Worm (Caenorhabditis elegans): ENCODE results near the gene bcat-1.

bcat-1 gene

DNA sequence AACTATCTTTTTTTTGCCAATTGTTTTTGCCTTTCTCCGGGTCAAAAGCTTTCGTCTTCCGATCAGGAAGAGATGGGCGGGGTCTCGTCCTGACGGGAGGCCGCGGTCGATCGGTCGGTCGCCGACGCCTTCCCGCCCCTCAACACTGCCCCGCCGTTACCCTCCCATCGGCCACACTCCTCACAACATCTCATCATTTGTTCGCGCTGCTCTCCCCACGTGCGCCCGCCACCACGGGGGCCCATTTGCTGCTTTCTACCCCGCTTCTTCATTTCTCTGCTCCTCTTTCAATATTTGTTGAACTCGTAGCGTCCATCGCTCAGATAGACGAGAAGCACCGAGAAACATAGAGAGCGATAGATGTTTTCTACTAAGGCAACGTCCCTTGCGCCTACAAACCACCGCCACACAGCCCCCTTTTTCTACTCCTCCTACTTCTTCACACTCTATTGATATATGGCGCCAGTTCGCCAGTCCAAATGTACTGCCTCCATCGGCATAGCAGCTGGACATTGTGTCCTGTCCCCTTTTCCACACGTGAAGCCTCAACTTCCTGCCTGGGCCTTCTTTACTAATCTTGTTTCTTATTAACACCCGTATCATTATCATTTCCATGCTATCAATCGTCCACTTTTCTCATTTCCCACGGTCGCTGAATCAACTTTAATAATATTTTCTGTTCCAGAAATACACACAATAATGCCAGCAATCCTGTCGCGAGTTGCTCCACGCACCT is at the start of gene bcat-1:
Gene bcat-1, plus strand, starts transcription at position 686 of the 736 bp plus-strand sequence.
- no peak for TF ChIP-seq sea-1 (GFP tag; conservative IDR thresholded peaks at IDR 0.05)
- no peak for TF ChIP-seq ceh-13 (GFP tag; optimal IDR thresholded peaks at IDR 0.05)
- TF ChIP-seq aly-1 (tag; optimal IDR thresholded peaks at IDR 0.05): peak; percentile 13
- TF ChIP-seq ceh-36 (tag; optimal IDR thresholded peaks at IDR 0.05): no peak
- TF ChIP-seq scrt-1 (GFP tag; IDR thresholded peaks at IDR 0.05): no peak
- no peak for TF ChIP-seq tbx-37 (GFP tag; conservative IDR thresholded peaks at IDR 0.05)

DNA sequence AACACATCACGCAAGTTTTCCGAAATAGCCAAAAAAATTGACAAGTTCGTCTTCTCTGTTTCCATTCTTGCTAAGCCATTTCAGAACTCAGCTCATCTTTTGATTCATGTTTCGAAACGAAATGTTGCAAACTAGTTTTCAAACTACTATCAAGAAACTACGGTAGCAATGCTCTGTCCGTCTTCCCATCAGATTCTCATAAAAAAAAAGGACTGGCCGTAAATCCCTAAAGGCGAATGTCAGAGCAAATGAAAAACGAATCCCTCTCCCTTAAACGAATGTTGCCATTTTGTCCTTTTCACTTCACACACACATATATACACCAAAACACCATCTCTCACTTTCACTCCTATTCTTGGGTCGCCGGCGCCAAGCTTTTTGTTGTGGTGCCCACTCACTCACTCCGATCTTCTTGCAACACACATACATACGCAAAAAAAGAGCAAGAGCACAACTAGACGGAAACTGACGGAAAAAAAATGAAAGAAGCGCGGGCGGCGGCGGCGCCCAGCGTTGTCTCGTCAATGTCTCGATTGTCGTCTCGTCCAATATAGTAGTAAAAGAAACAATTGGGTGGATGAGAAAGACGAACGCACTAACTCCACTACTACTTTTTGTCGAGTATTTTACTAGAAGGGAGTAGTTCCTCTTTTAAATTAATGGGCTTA is 49.4 kb upstream of the bcat-1 start:
- TF ChIP-seq ceh-13 (GFP tag; optimal IDR thresholded peaks at IDR 0.05): no peak
- no peak for TF ChIP-seq F13C5.2 (tag; optimal IDR thresholded peaks at IDR 0.05)
- no peak for TF ChIP-seq aly-1 (tag; optimal IDR thresholded peaks at IDR 0.05)
- TF ChIP-seq tra-4 (tag; optimal IDR thresholded peaks at IDR 0.05): no peak
- TF ChIP-seq flt-1 (GFP tag; IDR thresholded peaks at IDR 0.05): no peak
- TF ChIP-seq ets-7 (tag; optimal IDR thresholded peaks at IDR 0.05): no peak
- no peak for TF ChIP-seq scrt-1 (GFP tag; IDR thresholded peaks at IDR 0.05)
- TF ChIP-seq ama-1 (optimal IDR thresholded peaks at IDR 0.05): no peak
- TF ChIP-seq hnd-1 (tag; optimal IDR thresholded peaks at IDR 0.05): no peak
- no peak for TF ChIP-seq hmg-4 (GFP tag; optimal IDR thresholded peaks at IDR 0.05)
- TF ChIP-seq tbx-11 (GFP tag; IDR thresholded peaks at IDR 0.05): no peak

DNA sequence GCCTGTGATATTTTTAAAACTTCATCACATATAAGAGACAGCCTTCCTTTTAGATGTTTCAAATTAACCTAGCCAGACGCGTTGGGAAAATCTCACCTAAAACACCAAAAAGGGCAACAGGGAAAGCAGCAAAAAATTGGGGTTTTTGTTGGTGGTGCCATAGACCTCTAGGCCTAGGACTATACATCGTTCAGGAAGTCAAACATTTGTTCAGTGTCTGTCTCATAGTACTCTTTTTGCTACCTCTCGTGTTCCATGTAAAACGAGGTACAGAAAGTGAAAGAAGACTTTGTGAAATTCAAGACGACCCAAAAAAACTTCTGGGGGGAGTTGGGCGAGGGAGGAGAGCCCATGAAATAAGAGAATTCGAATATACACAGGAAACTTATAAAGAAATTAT is 48.2 kb upstream of the bcat-1 start:
- no peak for TF ChIP-seq hmg-4 (GFP tag; optimal IDR thresholded peaks at IDR 0.05)
- TF ChIP-seq tbx-11 (GFP tag; IDR thresholded peaks at IDR 0.05): no peak
- TF ChIP-seq ama-1 (optimal IDR thresholded peaks at IDR 0.05): no peak
- no peak for TF ChIP-seq ceh-36 (tag; optimal IDR thresholded peaks at IDR 0.05)
- TF ChIP-seq ets-7 (tag; optimal IDR thresholded peaks at IDR 0.05): no peak
- no peak for TF ChIP-seq pes-1 (GFP tag; IDR thresholded peaks at IDR 0.05)
- TF ChIP-seq sea-1 (GFP tag; conservative IDR thresholded peaks at IDR 0.05): no peak
- TF ChIP-seq flt-1 (GFP tag; IDR thresholded peaks at IDR 0.05): no peak
- no peak for TF ChIP-seq aly-1 (tag; optimal IDR thresholded peaks at IDR 0.05)
- no peak for TF ChIP-seq tra-4 (tag; optimal IDR thresholded peaks at IDR 0.05)
- no peak for TF ChIP-seq tbx-37 (GFP tag; conservative IDR thresholded peaks at IDR 0.05)
- TF ChIP-seq hnd-1 (tag; optimal IDR thresholded peaks at IDR 0.05): no peak
- no peak for TF ChIP-seq B0310.2 (tag; optimal IDR thresholded peaks at IDR 0.05)
- no peak for TF ChIP-seq F13C5.2 (tag; optimal IDR thresholded peaks at IDR 0.05)
- no peak for TF ChIP-seq hmbx-1 (tag; optimal IDR thresholded peaks at IDR 0.05)
- no peak for TF ChIP-seq ceh-13 (GFP tag; optimal IDR thresholded peaks at IDR 0.05)

DNA sequence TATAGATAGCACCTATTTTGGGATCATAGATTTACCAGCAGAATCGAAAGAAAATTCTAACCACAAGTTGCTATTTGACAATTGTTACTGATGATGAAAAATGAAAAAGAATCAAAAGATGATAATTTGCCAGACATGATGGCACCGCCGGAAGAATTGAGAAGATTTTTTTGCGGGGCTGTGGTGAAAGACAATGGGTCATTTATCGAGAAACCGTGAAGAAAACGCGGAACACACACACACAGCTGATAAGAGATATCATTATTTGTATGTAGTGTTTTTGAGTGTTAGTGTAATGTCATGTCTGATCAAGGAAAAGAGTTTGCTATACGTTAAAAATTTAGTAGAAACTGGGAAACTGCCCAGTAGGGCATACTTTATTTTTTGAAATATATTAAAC is 42.4 kb upstream of the bcat-1 start:
- TF ChIP-seq ama-1 (optimal IDR thresholded peaks at IDR 0.05) (no peak), hmg-4 (GFP tag; optimal IDR thresholded peaks at IDR 0.05) (no peak), flt-1 (GFP tag; IDR thresholded peaks at IDR 0.05) (no peak), B0310.2 (tag; optimal IDR thresholded peaks at IDR 0.05) (no peak), scrt-1 (GFP tag; IDR thresholded peaks at IDR 0.05) (no peak), tra-4 (tag; optimal IDR thresholded peaks at IDR 0.05) (no peak), tbx-11 (GFP tag; IDR thresholded peaks at IDR 0.05) (no peak), hmbx-1 (tag; optimal IDR thresholded peaks at IDR 0.05) (no peak), tbx-37 (GFP tag; conservative IDR thresholded peaks at IDR 0.05) (no peak), aly-1 (tag; optimal IDR thresholded peaks at IDR 0.05) (no peak), hnd-1 (tag; optimal IDR thresholded peaks at IDR 0.05) (no peak), ets-7 (tag; optimal IDR thresholded peaks at IDR 0.05) (no peak), ceh-36 (tag; optimal IDR thresholded peaks at IDR 0.05) (no peak), ceh-13 (GFP tag; optimal IDR thresholded peaks at IDR 0.05) (no peak), F13C5.2 (tag; optimal IDR thresholded peaks at IDR 0.05) (no peak), pes-1 (GFP tag; IDR thresholded peaks at IDR 0.05) (no peak), sea-1 (GFP tag; conservative IDR thresholded peaks at IDR 0.05) (no peak)

DNA sequence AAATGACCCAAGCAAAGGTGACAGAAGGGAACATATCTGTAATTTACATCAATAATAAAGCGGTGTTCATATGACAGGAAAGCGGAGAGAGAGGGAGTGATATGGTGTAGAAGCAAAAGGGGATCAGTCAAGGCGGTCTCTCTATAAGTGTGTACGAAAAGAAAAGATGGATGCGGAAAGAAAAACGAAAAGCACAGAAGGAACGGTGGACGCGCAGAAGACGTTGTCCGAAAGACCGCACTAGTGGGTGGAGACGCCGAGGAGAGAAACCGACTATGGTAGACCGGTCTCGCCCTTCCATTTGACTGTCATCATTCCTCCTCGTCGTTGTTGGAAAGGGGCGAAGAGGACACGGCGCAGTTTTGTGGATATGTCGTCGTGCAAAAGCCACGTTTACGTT is 34.3 kb upstream of the bcat-1 start, which contains the start of gene C52G5.2:
Gene C52G5.2, plus strand, starts transcription at position 301 of the 400 bp plus-strand sequence.
- TF ChIP-seq ceh-13 (GFP tag; optimal IDR thresholded peaks at IDR 0.05) (no peak), hnd-1 (tag; optimal IDR thresholded peaks at IDR 0.05) (no peak), ceh-36 (tag; optimal IDR thresholded peaks at IDR 0.05) (no peak), hmg-4 (GFP tag; optimal IDR thresholded peaks at IDR 0.05) (no peak), pes-1 (GFP tag; IDR thresholded peaks at IDR 0.05) (no peak), ama-1 (optimal IDR thresholded peaks at IDR 0.05) (no peak), aly-1 (tag; optimal IDR thresholded peaks at IDR 0.05) (no peak), sea-1 (GFP tag; conservative IDR thresholded peaks at IDR 0.05) (no peak), tbx-11 (GFP tag; IDR thresholded peaks at IDR 0.05) (no peak), tbx-37 (GFP tag; conservative IDR thresholded peaks at IDR 0.05) (no peak), ets-7 (tag; optimal IDR thresholded peaks at IDR 0.05) (no peak), scrt-1 (GFP tag; IDR thresholded peaks at IDR 0.05) (no peak), tra-4 (tag; optimal IDR thresholded peaks at IDR 0.05) (no peak), hmbx-1 (tag; optimal IDR thresholded peaks at IDR 0.05) (no peak), flt-1 (GFP tag; IDR thresholded peaks at IDR 0.05) (no peak)

DNA sequence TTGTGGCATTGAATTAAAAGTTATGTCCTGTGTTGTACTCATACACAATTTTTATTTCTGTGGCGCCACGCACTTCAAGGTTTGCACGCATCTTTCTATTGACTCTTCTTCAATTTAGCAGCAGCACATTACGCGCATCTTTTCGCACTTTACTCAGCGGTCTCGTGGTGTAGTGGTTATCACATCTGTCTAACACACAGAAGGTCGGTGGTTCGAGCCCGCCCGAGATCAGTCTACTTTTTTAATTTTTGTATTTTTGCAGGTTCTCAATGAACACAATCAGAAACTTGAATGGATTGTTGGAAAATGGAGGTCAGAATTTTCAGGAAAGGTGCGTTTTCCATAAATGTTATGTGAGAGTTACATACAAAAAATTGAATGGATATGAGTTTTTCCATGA is 33.8 kb upstream of the bcat-1 start:
- TF ChIP-seq ets-7 (tag; optimal IDR thresholded peaks at IDR 0.05) (no peak), hmg-4 (GFP tag; optimal IDR thresholded peaks at IDR 0.05) (peak; percentile 54), aly-1 (tag; optimal IDR thresholded peaks at IDR 0.05) (no peak), hnd-1 (tag; optimal IDR thresholded peaks at IDR 0.05) (no peak), tra-4 (tag; optimal IDR thresholded peaks at IDR 0.05) (no peak), tbx-11 (GFP tag; IDR thresholded peaks at IDR 0.05) (peak; percentile 63; the same call in 1 of the 2 replicates), ama-1 (optimal IDR thresholded peaks at IDR 0.05) (no peak), ceh-36 (tag; optimal IDR thresholded peaks at IDR 0.05) (peak; percentile 46), hmbx-1 (tag; optimal IDR thresholded peaks at IDR 0.05) (peak; percentile 1), B0310.2 (tag; optimal IDR thresholded peaks at IDR 0.05) (no peak), ceh-13 (GFP tag; optimal IDR thresholded peaks at IDR 0.05) (peak; percentile 53), tbx-37 (GFP tag; conservative IDR thresholded peaks at IDR 0.05) (peak; percentile 55), pes-1 (GFP tag; IDR thresholded peaks at IDR 0.05) (peak; percentile 86), sea-1 (GFP tag; conservative IDR thresholded peaks at IDR 0.05) (peak; percentile 70; the same call in 1 of the 2 replicates), F13C5.2 (tag; optimal IDR thresholded peaks at IDR 0.05) (peak; percentile 1), scrt-1 (GFP tag; IDR thresholded peaks at IDR 0.05) (peak; percentile 61), flt-1 (GFP tag; IDR thresholded peaks at IDR 0.05) (peak; percentile 78)

All from whole organism, early embryonic.